Worm (Caenorhabditis elegans): Measurements from ENCODE around the gene pqn-92.

The pqn-92 gene

DNA sequence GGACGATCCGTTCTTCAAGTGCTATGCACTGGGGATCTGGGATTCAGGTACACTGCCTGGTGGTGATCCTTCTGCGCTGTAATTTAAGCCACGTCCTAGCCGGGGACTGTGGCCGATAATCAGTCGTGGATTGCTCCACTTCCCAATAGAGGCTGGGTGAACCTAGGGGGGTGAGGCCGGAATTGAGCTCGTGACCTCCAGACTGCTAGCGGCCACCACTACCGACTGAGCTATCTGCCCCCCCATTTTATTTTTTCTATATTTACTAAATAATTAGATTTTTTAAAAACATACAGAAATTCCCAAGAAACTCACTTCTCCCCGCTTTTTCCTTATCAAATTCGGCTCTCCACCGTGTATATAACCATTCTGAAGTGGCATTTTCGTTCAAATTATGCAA is 10.3 kb upstream of the pqn-92 start:
- TF ChIP-seq aly-1 (tag; optimal IDR thresholded peaks at IDR 0.05) (no peak), tbx-11 (GFP tag; IDR thresholded peaks at IDR 0.05) (no peak), tra-4 (tag; optimal IDR thresholded peaks at IDR 0.05) (no peak), flt-1 (GFP tag; IDR thresholded peaks at IDR 0.05) (no peak), B0310.2 (tag; optimal IDR thresholded peaks at IDR 0.05) (no peak), sea-1 (GFP tag; conservative IDR thresholded peaks at IDR 0.05) (no peak), F13C5.2 (tag; optimal IDR thresholded peaks at IDR 0.05) (no peak), pes-1 (GFP tag; IDR thresholded peaks at IDR 0.05) (no peak)

- no peak for TF ChIP-seq B0310.2 (tag; optimal IDR thresholded peaks at IDR 0.05)
- no peak for TF ChIP-seq tra-4 (tag; optimal IDR thresholded peaks at IDR 0.05)
- TF ChIP-seq scrt-1 (GFP tag; IDR thresholded peaks at IDR 0.05) = no peak
- no peak for TF ChIP-seq ceh-36 (tag; optimal IDR thresholded peaks at IDR 0.05)
- no peak for TF ChIP-seq ceh-13 (GFP tag; optimal IDR thresholded peaks at IDR 0.05)
- no peak for TF ChIP-seq pes-1 (GFP tag; IDR thresholded peaks at IDR 0.05)
- TF ChIP-seq hmbx-1 (tag; optimal IDR thresholded peaks at IDR 0.05) = no peak
- TF ChIP-seq aly-1 (tag; optimal IDR thresholded peaks at IDR 0.05) = no peak
- no peak for TF ChIP-seq F13C5.2 (tag; optimal IDR thresholded peaks at IDR 0.05)
- TF ChIP-seq tbx-11 (GFP tag; IDR thresholded peaks at IDR 0.05) = no peak
- TF ChIP-seq ets-7 (tag; optimal IDR thresholded peaks at IDR 0.05) = no peak
- TF ChIP-seq hmg-4 (GFP tag; optimal IDR thresholded peaks at IDR 0.05) = no peak
- TF ChIP-seq sea-1 (GFP tag; conservative IDR thresholded peaks at IDR 0.05) = no peak
- no peak for TF ChIP-seq ama-1 (optimal IDR thresholded peaks at IDR 0.05)
These were observed 8.3 kb upstream of the pqn-92 start for ce11 chrIII:12299259-12299658.

DNA sequence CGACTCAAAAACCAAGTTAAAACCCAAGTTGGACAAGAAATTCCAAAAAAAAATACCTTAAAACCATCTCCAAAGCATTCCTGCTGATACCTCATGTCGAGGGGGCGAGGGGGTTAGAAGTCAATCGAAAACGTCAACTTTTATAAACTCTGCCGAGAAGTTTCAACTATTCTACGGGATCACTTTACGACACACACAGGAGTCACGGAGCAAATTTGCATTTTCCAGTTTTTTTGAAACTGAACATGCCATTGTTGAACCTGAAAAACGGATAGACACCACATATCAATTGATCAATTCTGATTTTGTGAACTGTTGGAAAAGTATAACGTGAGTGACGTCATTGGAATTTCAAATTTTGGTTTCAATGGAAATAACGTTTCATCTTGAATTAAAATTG is 4.5 kb upstream of the pqn-92 start, which contains the start of gene mrp-8:
Gene mrp-8 (minus strand): TSS at position 101 of the 400 bp plus-strand sequence.
- no peak for TF ChIP-seq sea-1 (GFP tag; conservative IDR thresholded peaks at IDR 0.05)

DNA sequence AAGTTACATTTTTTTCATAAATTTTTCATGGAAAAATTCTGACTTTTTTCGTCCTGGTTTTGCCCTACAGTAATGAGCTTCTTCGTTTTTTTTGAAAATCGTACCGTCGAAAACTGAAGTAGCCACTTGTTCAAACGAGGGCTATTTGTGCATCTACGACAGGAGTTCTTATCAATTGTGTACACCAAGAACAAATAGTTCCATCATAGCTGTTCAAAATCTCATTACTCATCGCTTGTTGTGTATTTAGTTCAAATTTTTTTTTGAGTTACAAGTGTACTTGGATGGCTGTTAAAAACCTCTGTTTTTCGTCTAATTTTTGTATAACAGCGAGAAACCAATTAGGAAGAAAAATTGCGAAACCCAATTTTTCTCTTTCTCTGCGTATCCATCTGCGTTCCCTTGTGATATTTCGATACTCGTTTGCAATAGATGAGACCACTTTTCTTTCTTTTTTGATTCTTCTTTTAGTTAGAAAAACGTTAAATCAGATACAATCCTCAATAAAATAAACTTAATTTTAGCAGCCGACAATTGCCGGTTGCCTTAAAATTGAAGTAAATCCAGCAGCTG is 2.7 kb upstream of the pqn-92 start:
- no peak for TF ChIP-seq flt-1 (GFP tag; IDR thresholded peaks at IDR 0.05)
- TF ChIP-seq hmg-4 (GFP tag; optimal IDR thresholded peaks at IDR 0.05) = no peak
- TF ChIP-seq sea-1 (GFP tag; conservative IDR thresholded peaks at IDR 0.05) = no peak
- TF ChIP-seq tra-4 (tag; optimal IDR thresholded peaks at IDR 0.05) = no peak
- TF ChIP-seq F13C5.2 (tag; optimal IDR thresholded peaks at IDR 0.05) = no peak
- no peak for TF ChIP-seq ama-1 (optimal IDR thresholded peaks at IDR 0.05)
- TF ChIP-seq hmbx-1 (tag; optimal IDR thresholded peaks at IDR 0.05) = no peak
- TF ChIP-seq tbx-37 (GFP tag; conservative IDR thresholded peaks at IDR 0.05) = no peak
- no peak for TF ChIP-seq B0310.2 (tag; optimal IDR thresholded peaks at IDR 0.05)
- no peak for TF ChIP-seq pes-1 (GFP tag; IDR thresholded peaks at IDR 0.05)

DNA sequence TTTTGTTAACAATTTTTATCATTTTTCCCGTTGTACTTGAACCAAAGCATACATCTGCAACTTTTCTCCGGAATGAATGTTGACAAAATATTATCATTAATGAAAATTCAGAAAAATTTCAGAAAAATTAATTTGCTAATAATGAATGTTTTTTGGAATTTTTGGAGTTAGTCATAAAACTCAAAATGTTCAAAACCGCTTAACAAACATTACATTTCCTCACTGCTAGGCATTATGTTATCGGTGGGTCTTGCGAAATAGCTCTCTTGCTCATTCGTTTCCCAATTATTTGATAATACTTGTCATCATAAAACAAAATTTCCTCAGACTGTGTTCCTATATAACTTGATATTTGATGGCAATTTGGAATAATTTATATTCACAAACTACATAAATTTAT is 5.3 kb downstream of the pqn-92 start, which contains the start of gene Y75B8A.39:
Gene Y75B8A.39 (plus strand): TSS at position 301 of the 400 bp plus-strand sequence.
- no peak for TF ChIP-seq ceh-36 (tag; optimal IDR thresholded peaks at IDR 0.05)
- TF ChIP-seq pes-1 (GFP tag; IDR thresholded peaks at IDR 0.05) = no peak
- TF ChIP-seq ets-7 (tag; optimal IDR thresholded peaks at IDR 0.05) = no peak
- no peak for TF ChIP-seq hnd-1 (tag; optimal IDR thresholded peaks at IDR 0.05)
- no peak for TF ChIP-seq tbx-11 (GFP tag; IDR thresholded peaks at IDR 0.05)
- TF ChIP-seq sea-1 (GFP tag; conservative IDR thresholded peaks at IDR 0.05) = no peak
- TF ChIP-seq ceh-13 (GFP tag; optimal IDR thresholded peaks at IDR 0.05) = no peak
- no peak for TF ChIP-seq B0310.2 (tag; optimal IDR thresholded peaks at IDR 0.05)
- TF ChIP-seq F13C5.2 (tag; optimal IDR thresholded peaks at IDR 0.05) = no peak
- no peak for TF ChIP-seq flt-1 (GFP tag; IDR thresholded peaks at IDR 0.05)

DNA sequence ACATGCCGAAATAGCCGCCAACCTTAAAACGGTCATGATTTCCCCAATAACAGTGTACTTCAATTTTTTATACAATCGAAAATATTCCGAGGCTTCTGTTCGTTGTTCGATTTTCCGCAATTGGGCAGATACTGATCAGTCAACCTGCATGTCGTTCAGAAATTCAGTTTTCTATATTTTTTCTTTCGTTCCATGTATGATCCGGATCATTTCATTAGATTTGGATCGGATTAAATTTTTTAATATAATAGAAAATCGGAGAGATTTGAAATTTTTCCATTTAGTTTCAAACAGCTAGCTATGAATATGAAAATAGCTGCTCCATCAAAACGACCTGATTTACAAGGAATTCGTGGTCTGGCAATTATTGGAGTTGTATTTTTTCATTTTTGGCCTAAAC is 7.6 kb downstream of the pqn-92 start, which contains the start of gene Y75B8A.37:
Gene Y75B8A.37 (plus strand): TSS at position 301 of the 400 bp plus-strand sequence.
- TF ChIP-seq hmg-4 (GFP tag; optimal IDR thresholded peaks at IDR 0.05) = no peak

DNA sequence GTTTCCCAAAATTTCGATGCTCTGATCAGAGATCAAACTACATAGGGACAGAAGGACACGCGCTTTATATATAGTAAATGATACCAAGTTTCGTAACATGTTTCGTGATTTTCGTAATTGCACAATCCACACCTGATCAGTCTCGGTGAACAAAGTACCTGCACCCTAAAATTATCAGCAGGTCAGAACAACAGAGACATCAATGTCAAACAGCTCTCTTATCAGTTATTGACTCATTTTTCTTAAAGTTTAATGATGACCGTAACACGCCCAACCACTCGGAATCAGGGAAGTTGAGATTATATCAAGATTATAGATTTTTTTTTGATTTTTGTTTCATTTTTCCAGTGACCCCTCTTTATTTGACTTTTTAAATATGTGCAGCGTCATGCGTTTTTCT is 9.9 kb downstream of the pqn-92 start:
- no peak for TF ChIP-seq scrt-1 (GFP tag; IDR thresholded peaks at IDR 0.05)
- no peak for TF ChIP-seq pes-1 (GFP tag; IDR thresholded peaks at IDR 0.05)
- TF ChIP-seq hmg-4 (GFP tag; optimal IDR thresholded peaks at IDR 0.05) = no peak
- no peak for TF ChIP-seq hmbx-1 (tag; optimal IDR thresholded peaks at IDR 0.05)
- TF ChIP-seq sea-1 (GFP tag; conservative IDR thresholded peaks at IDR 0.05) = no peak
- TF ChIP-seq aly-1 (tag; optimal IDR thresholded peaks at IDR 0.05) = no peak

- TF ChIP-seq F13C5.2 (tag; optimal IDR thresholded peaks at IDR 0.05) (no peak), hmbx-1 (tag; optimal IDR thresholded peaks at IDR 0.05) (no peak), aly-1 (tag; optimal IDR thresholded peaks at IDR 0.05) (no peak), tbx-37 (GFP tag; conservative IDR thresholded peaks at IDR 0.05) (no peak), tbx-11 (GFP tag; IDR thresholded peaks at IDR 0.05) (no peak), hnd-1 (tag; optimal IDR thresholded peaks at IDR 0.05) (no peak), scrt-1 (GFP tag; IDR thresholded peaks at IDR 0.05) (no peak), sea-1 (GFP tag; conservative IDR thresholded peaks at IDR 0.05) (no peak), ceh-36 (tag; optimal IDR thresholded peaks at IDR 0.05) (no peak), tra-4 (tag; optimal IDR thresholded peaks at IDR 0.05) (no peak), ets-7 (tag; optimal IDR thresholded peaks at IDR 0.05) (no peak), pes-1 (GFP tag; IDR thresholded peaks at IDR 0.05) (no peak), flt-1 (GFP tag; IDR thresholded peaks at IDR 0.05) (no peak), ama-1 (optimal IDR thresholded peaks at IDR 0.05) (no peak), hmg-4 (GFP tag; optimal IDR thresholded peaks at IDR 0.05) (no peak), ceh-13 (GFP tag; optimal IDR thresholded peaks at IDR 0.05) (no peak)
These were observed 11.2 kb downstream of the pqn-92 start, which contains the start of gene Y75B8A.28 for ce11 chrIII:12318794-12319193. Y75B8A.28 (plus strand) TSS chrIII:12319089.

All from whole organism, early embryonic.